Worm (Caenorhabditis elegans) whole organism, midembryonic: ENCODE measurements around the gene M176.5.

ENCODE experiments used
- cog-1 ChIP-seq: sonication (generic microtip); optimal IDR thresholded peaks from 2 replicates; lab custom pipeline; 2016; ENCODE audit warnings: missing genetic modification characterization, missing compliant biosample characterization
- ref-1 ChIP-seq: fragments of 200-800 bp; sonication (Bioruptor generic); conservative IDR thresholded peaks from 2 replicates; pipeline ENCODE4 v1.3.6; 2022; ENCODE audit warnings: missing genetic modification reagents, missing genetic modification characterization, missing compliant biosample characterization

DNA sequence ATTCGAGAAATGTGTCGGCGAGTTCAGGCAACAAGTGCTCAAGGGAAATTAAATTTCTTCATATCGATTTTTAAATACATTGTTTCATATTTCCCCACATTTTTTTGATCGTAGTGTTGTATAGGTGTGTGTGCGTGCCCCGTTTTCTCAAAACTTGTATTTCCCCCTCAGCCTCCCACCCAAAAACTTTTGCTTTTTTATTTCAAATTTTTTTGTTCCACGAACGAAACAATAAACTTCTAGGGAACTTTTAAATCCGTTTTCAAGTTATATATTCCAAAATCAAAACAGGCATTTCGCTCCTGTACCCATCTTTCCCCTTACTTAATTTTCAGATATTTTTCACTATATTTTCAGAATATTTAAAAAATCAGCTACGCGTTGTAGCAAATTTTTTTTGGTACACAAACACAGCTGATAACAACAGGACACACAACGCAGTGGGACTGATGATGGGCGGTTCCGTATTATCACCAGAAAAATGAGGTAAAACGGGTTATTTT lies 9.4 kb downstream of the M176.5 start, which contains the start of the genes M176.4 and M176.16:
- no peak for TF ChIP-seq cog-1 (tag; lab: Kevin White, UChicago)
- TF ChIP-seq ref-1 (GFP tag; lab: Robert Waterston, UW) = no peak
